Worm (Caenorhabditis elegans) whole organism, L4 larva: ENCODE data around the gene ttr-30.

Experiments used
- pqm-1 ChIP-seq: sonication (generic microtip); optimal IDR thresholded peaks from 2 replicates; lab custom pipeline; 2017; ENCODE audit warnings: missing biosample characterization, missing genetic modification characterization
- sdz-12 ChIP-seq: fragments of 200-800 bp; sonication (Bioruptor generic); optimal IDR thresholded peaks from 2 replicates; lab custom pipeline; 2018; ENCODE audit warnings: mild to moderate bottlenecking, missing genetic modification characterization, missing compliant biosample characterization
- unc-62 ChIP-seq, 3 experiments: fragments of 150-350 bp in 1 of 3; sonication (generic microtip); optimal IDR thresholded peaks in 2 of 3; peaks in 1 of 3; 1 replicate in 1 of 3; 2 replicates in 2 of 3; lab custom pipeline; 2014 to 2017; ENCODE audit warnings: missing biosample characterization in 3 of 3, missing genetic modification characterization in 3 of 3, missing genetic modification reagents in 3 of 3, missing genotype in 1 of 3
- zag-1 ChIP-seq: fragments of 150-350 bp; optimal IDR thresholded peaks from 2 replicates; lab custom pipeline; 2014; ENCODE audit warnings: missing biosample characterization, missing genetic modification characterization
- zfp-2 ChIP-seq: sonication (generic microtip); optimal IDR thresholded peaks from 2 replicates; lab custom pipeline; 2016; ENCODE audit warnings: mild to moderate bottlenecking, missing genetic modification characterization, missing compliant biosample characterization

DNA sequence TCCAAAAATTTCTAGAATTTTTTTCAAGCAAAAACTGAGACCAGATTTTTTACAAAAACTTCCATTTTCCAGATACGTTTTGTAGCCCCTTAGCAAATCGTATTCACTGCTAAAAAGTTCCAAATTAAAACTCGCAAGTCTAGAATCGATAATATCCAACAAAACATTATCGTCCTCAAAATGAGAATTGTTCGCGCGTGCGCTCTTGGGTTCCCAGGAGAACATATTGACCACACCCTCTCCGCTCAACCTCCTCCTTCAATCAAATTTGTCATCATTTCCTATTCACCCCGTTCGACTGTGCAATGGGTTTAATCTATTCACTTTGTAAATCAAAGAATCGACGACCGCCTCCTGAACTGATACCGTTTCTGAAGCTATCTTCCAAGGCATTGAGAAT lies 18.9 kb upstream of the ttr-30 start:
- TF ChIP-seq unc-62 (GFP tag; optimal IDR thresholded peaks at IDR 0.05 in 1 of 2; lab: Kevin White, UChicago) (no peak), unc-62 (tag; optimal IDR thresholded peaks at IDR 0.05; lab: Kevin White, UChicago) (no peak), zag-1 (tag; lab: Kevin White, UChicago) (no peak), pqm-1 (tag; lab: Kevin White, UChicago) (no peak), zfp-2 (tag; lab: Kevin White, UChicago) (no peak), sdz-12 (GFP tag; lab: Kevin White, UChicago) (no peak)
